Worm (Caenorhabditis elegans) whole organism, L4 larva: ENCODE results near the gene F53A9.6.

Experiments
- F44E2.7 ChIP-seq: fragments of 200-800 bp; sonication (Bioruptor generic); IDR thresholded peaks from 2 replicates; pipeline ENCODE4 v2.1.2; 2022; ENCODE audit warnings: missing genetic modification characterization, missing compliant biosample characterization
- T20F7.1 ChIP-seq: fragments of 200-800 bp; sonication (Bioruptor generic); optimal IDR thresholded peaks from 2 replicates; lab custom pipeline; 2018; ENCODE audit warnings: mild to moderate bottlenecking, missing genetic modification characterization, missing compliant biosample characterization
- T26A8.4 ChIP-seq: fragments of 200-800 bp; sonication (Bioruptor generic); IDR thresholded peaks from 2 replicates; pipeline ENCODE4 v1.3.6; 2022; ENCODE audit warnings: missing genetic modification characterization, missing compliant biosample characterization
- Y75B8A.6 ChIP-seq: fragments of 200-800 bp; sonication (Bioruptor generic); IDR thresholded peaks from 2 replicates; pipeline ENCODE4 v1.3.6; 2022; ENCODE audit warnings: missing genetic modification reagents, missing genetic modification characterization, missing compliant biosample characterization
- aly-2 ChIP-seq: sonication (generic microtip); optimal IDR thresholded peaks from 2 replicates; lab custom pipeline; 2018; ENCODE audit warnings: missing biosample characterization, missing genetic modification characterization
- cey-2 ChIP-seq: sonication (generic microtip); optimal IDR thresholded peaks from 3 replicates; lab custom pipeline; 2017; ENCODE audit warnings: missing genetic modification characterization, mild to moderate bottlenecking, missing compliant biosample characterization, antibody characterized with exemption, borderline replicate concordance; ENCODE audit not compliant: insufficient read depth
- daf-16 ChIP-seq, 3 experiments: sonication (generic microtip); optimal IDR thresholded peaks; 2 replicates each; lab custom pipeline; 2016 to 2017; ENCODE audit warnings: missing genetic modification characterization in 3 of 3, missing genetic modification reagents in 3 of 3, mild to moderate bottlenecking in 2 of 3, missing compliant biosample characterization in 2 of 3, missing biosample characterization in 1 of 3, moderate library complexity in 1 of 3
- daf-19 ChIP-seq: fragments of 200-800 bp; sonication (Bioruptor generic); conservative IDR thresholded peaks from 2 replicates; pipeline ENCODE4 v1.3.6; 2022; ENCODE audit warnings: missing genetic modification characterization, missing compliant biosample characterization
- daf-8 ChIP-seq: fragments of 200-800 bp; sonication (Bioruptor generic); IDR thresholded peaks from 2 replicates; pipeline ENCODE4 v1.3.6; 2022; ENCODE audit warnings: missing genetic modification characterization, missing compliant biosample characterization
- dmd-6 ChIP-seq: fragments of 200-800 bp; sonication (Bioruptor generic); IDR thresholded peaks from 2 replicates; pipeline ENCODE4 v1.3.6; 2022; ENCODE audit warnings: missing genetic modification reagents, missing genetic modification characterization, missing compliant biosample characterization
- duxl-1 ChIP-seq: sonication (generic microtip); optimal IDR thresholded peaks from 2 replicates; lab custom pipeline; 2016; ENCODE audit warnings: mild to moderate bottlenecking, missing genetic modification characterization, moderate library complexity, missing compliant biosample characterization; ENCODE audit not compliant: poor library complexity
- dve-1 ChIP-seq: sonication (generic microtip); optimal IDR thresholded peaks from 2 replicates; lab custom pipeline; 2017; ENCODE audit warnings: antibody characterized with exemption, mild to moderate bottlenecking, missing genetic modification characterization, missing compliant biosample characterization; ENCODE audit not compliant: insufficient read depth
- egl-27 ChIP-seq: sonication (generic microtip); optimal IDR thresholded peaks from 3 replicates; lab custom pipeline; 2017; ENCODE audit warnings: missing biosample characterization, missing genetic modification reagents, missing genetic modification characterization
- fkh-10 ChIP-seq: fragments of 150-350 bp; optimal IDR thresholded peaks from 2 replicates; lab custom pipeline; 2014; ENCODE audit warnings: missing biosample characterization, missing genetic modification reagents, missing genetic modification characterization
- hlh-11 ChIP-seq: fragments of 200-800 bp; sonication (Bioruptor generic); optimal IDR thresholded peaks from 2 replicates; lab custom pipeline; 2018; ENCODE audit warnings: mild to moderate bottlenecking, missing genetic modification characterization, missing compliant biosample characterization
- hlh-30 ChIP-seq: sonication (generic microtip); optimal IDR thresholded peaks from 2 replicates; lab custom pipeline; 2017; ENCODE audit warnings: antibody characterized with exemption, mild to moderate bottlenecking, missing genetic modification characterization, missing compliant biosample characterization; ENCODE audit not compliant: insufficient read depth
- hmg-1.1 ChIP-seq: fragments of 200-800 bp; sonication (Bioruptor generic); IDR thresholded peaks from 2 replicates; pipeline ENCODE4 v1.3.6; 2022; ENCODE audit warnings: missing genetic modification reagents, missing genetic modification characterization, missing compliant biosample characterization
- lim-7 ChIP-seq: fragments of 200-800 bp; sonication (Bioruptor generic); IDR thresholded peaks from 2 replicates; pipeline ENCODE4 v1.3.6; 2022; ENCODE audit warnings: missing genetic modification characterization, missing compliant biosample characterization
- lin-15B ChIP-seq: fragments of 150-350 bp; sonication (generic microtip); optimal IDR thresholded peaks from 3 replicates; lab custom pipeline; 2014; ENCODE audit warnings: missing biosample characterization, missing genetic modification characterization
- lin-39 ChIP-seq: fragments of 150-350 bp; optimal IDR thresholded peaks from 2 replicates; lab custom pipeline; 2014; ENCODE audit warnings: missing biosample characterization, missing genetic modification reagents, missing genetic modification characterization
- mdt-29 ChIP-seq: fragments of 200-800 bp; sonication (Bioruptor generic); IDR thresholded peaks from 2 replicates; pipeline ENCODE4 v1.3.6; 2022; ENCODE audit warnings: missing genetic modification reagents, missing genetic modification characterization, missing compliant biosample characterization
- mep-1 ChIP-seq: fragments of 150-350 bp; sonication (generic microtip); optimal IDR thresholded peaks from 3 replicates; lab custom pipeline; 2014; ENCODE audit warnings: missing biosample characterization, missing genetic modification characterization
- mes-2 ChIP-seq: sonication (generic microtip); optimal IDR thresholded peaks from 2 replicates; lab custom pipeline; 2016; ENCODE audit warnings: missing genotype, mild to moderate bottlenecking, missing genetic modification characterization, missing compliant biosample characterization; ENCODE audit not compliant: poor library complexity, severe bottlenecking
- nhr-11 ChIP-seq: fragments of 150-350 bp; optimal IDR thresholded peaks from 2 replicates; lab custom pipeline; 2014; ENCODE audit warnings: missing biosample characterization, missing genetic modification characterization
- nhr-6 ChIP-seq: fragments of 150-350 bp; optimal IDR thresholded peaks from 2 replicates; lab custom pipeline; 2014; ENCODE audit warnings: missing biosample characterization, missing genetic modification characterization
- pqm-1 ChIP-seq: sonication (generic microtip); optimal IDR thresholded peaks from 2 replicates; lab custom pipeline; 2017; ENCODE audit warnings: missing biosample characterization, missing genetic modification characterization
- skn-1 ChIP-seq: fragments of 150-350 bp; optimal IDR thresholded peaks from 2 replicates; lab custom pipeline; 2014; ENCODE audit warnings: missing biosample characterization, missing genetic modification characterization
- snpc-1.2 ChIP-seq: fragments of 200-800 bp; sonication (Bioruptor generic); IDR thresholded peaks from 2 replicates; pipeline ENCODE4 v1.3.6; 2022; ENCODE audit warnings: missing genetic modification reagents, missing genetic modification characterization, missing compliant biosample characterization
- snpc-4 ChIP-seq: fragments of 150-350 bp; optimal IDR thresholded peaks from 2 replicates; lab custom pipeline; 2014; ENCODE audit warnings: missing biosample characterization, missing genetic modification characterization
- spr-1 ChIP-seq: sonication (generic microtip); optimal IDR thresholded peaks from 2 replicates; lab custom pipeline; 2016; ENCODE audit warnings: mild to moderate bottlenecking, missing genetic modification characterization, missing compliant biosample characterization
- spr-3 ChIP-seq: fragments of 200-800 bp; sonication (Bioruptor generic); optimal IDR thresholded peaks from 2 replicates; lab custom pipeline; 2018; ENCODE audit warnings: mild to moderate bottlenecking, missing genetic modification characterization, missing compliant biosample characterization
- unc-62 ChIP-seq, 3 experiments: fragments of 150-350 bp in 1 of 3; sonication (generic microtip); optimal IDR thresholded peaks in 2 of 3; peaks in 1 of 3; 1 replicate in 1 of 3; 2 replicates in 2 of 3; lab custom pipeline; 2014 to 2017; ENCODE audit warnings: missing biosample characterization in 3 of 3, missing genetic modification characterization in 3 of 3, missing genetic modification reagents in 3 of 3, missing genotype in 1 of 3
- vab-7 ChIP-seq: fragments of 200-800 bp; sonication (Bioruptor generic); IDR thresholded peaks from 2 replicates; pipeline ENCODE4 v1.3.6; 2022; ENCODE audit warnings: missing genetic modification reagents, missing genetic modification characterization, missing compliant biosample characterization
- zag-1 ChIP-seq: fragments of 150-350 bp; optimal IDR thresholded peaks from 2 replicates; lab custom pipeline; 2014; ENCODE audit warnings: missing biosample characterization, missing genetic modification characterization
- ztf-11 ChIP-seq: fragments of 150-350 bp; optimal IDR thresholded peaks from 2 replicates; lab custom pipeline; 2014; ENCODE audit warnings: missing biosample characterization, missing genetic modification characterization

The F53A9.6 gene

DNA sequence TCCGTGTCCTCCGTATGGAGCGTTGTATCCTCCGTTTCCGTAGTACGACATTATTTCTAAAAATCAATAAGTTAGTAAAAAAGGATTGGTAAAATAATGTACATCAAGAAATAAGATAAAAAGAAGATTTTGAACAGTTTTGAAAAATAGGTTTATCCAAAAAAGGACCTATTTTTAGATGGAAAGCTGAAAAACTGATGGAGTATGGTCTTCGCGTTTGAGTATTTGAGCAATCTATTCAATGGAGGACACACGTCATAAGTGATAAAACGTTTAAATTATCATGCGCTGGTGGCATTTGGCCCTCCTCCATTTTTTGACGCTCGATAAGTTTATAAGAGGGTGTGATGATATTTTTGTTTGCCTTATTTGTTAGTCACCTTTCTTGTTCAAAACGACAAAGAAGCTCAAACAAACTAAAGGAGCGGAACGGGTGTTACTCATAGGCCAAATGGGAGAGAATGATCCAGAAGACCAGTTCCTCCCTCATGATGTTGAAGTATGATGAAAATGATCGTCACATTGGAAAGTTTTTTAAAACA, at the start of gene F53A9.6:
Gene F53A9.6, minus strand, starts transcription at position 51 of the 542 bp plus-strand sequence.
- TF ChIP-seq nhr-11 = no peak
- no peak for TF ChIP-seq snpc-1.2
- peak; percentile 63 for TF ChIP-seq hlh-30 (tag; lab: Kevin White, UChicago)
- TF ChIP-seq dve-1 (tag; lab: Kevin White, UChicago) = peak; percentile 79
- TF ChIP-seq mep-1 (tag; lab: Kevin White, UChicago) = peak; percentile 33
- TF ChIP-seq daf-16 (GFP tag; optimal IDR thresholded peaks at IDR 0.05; lab: Kevin White, UChicago) = no peak
- peak; percentile 47 for TF ChIP-seq daf-16 (tag; optimal IDR thresholded peaks at IDR 0.05; lab: Kevin White, UChicago)
- peak; percentile 45; the same call in 1 of the 2 replicates for TF ChIP-seq dmd-6 (GFP tag; lab: Robert Waterston, UW)
- TF ChIP-seq hmg-1.1 = no peak
- TF ChIP-seq pqm-1 (tag; lab: Kevin White, UChicago) = peak; percentile 23
- TF ChIP-seq F44E2.7 (GFP tag; lab: Robert Waterston, UW) = no peak
- no peak for TF ChIP-seq zag-1
- TF ChIP-seq nhr-6 (tag; lab: Kevin White, UChicago) = peak; percentile 86
- no peak for TF ChIP-seq spr-3 (GFP tag; lab: Kevin White, UChicago)
- no peak for TF ChIP-seq ztf-11 (tag; lab: Kevin White, UChicago)
- TF ChIP-seq snpc-4 = no peak
- TF ChIP-seq fkh-10 = no peak
- peak; percentile 40 for TF ChIP-seq hlh-11
- TF ChIP-seq mes-2 (tag; lab: Kevin White, UChicago) = peak; percentile 21
- TF ChIP-seq daf-19 (GFP tag; lab: Robert Waterston, UW) = no peak
- TF ChIP-seq lin-15B (tag; lab: Kevin White, UChicago) = no peak
- TF ChIP-seq unc-62 (GFP tag; optimal IDR thresholded peaks at IDR 0.05 in 1 of 2; lab: Kevin White, UChicago) = peak in 1 of 2 experiments; percentile 78
- TF ChIP-seq unc-62 (tag; optimal IDR thresholded peaks at IDR 0.05; lab: Kevin White, UChicago) = no peak
- TF ChIP-seq Y75B8A.6 (GFP tag; lab: Robert Waterston, UW) = no peak
- TF ChIP-seq aly-2 (tag; lab: Kevin White, UChicago) = no peak
- no peak for TF ChIP-seq T20F7.1 (GFP tag; lab: Kevin White, UChicago)
- TF ChIP-seq T26A8.4 (GFP tag; lab: Robert Waterston, UW) = no peak
- TF ChIP-seq duxl-1 (tag; lab: Kevin White, UChicago) = no peak
- no peak for TF ChIP-seq lin-39 (tag; lab: Kevin White, UChicago)
- no peak for TF ChIP-seq egl-27
- TF ChIP-seq lim-7 = no peak
- TF ChIP-seq daf-8 (GFP tag; lab: Robert Waterston, UW) = no peak
- TF ChIP-seq skn-1 (tag; lab: Kevin White, UChicago) = no peak

DNA sequence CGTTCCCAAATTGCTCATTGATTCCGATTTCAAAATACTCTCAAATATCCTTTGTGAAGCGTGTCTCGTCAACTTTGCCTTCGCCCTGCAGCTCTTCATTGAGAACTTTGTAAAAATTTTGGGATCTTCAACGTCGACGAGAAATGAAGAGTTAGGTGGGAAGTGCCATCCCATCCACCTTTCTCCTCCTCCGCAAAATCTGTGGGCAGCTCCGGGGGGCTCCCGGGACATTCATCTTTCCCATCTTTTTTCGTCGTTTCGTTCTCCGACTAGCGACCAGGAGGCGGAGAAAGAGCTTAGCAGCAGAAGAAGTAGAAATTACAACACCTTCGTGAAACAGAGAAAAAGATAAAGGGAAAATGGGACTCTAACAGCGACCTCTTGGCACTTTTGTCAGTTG, 49.3 kb upstream of the F53A9.6 start:
- TF ChIP-seq hlh-11 (peak; percentile 3), cey-2 (no peak), vab-7 (GFP tag; lab: Robert Waterston, UW) (no peak), spr-1 (tag; lab: Kevin White, UChicago) (no peak), mdt-29 (GFP tag; lab: Robert Waterston, UW) (no peak), nhr-11 (peak; percentile 4)

DNA sequence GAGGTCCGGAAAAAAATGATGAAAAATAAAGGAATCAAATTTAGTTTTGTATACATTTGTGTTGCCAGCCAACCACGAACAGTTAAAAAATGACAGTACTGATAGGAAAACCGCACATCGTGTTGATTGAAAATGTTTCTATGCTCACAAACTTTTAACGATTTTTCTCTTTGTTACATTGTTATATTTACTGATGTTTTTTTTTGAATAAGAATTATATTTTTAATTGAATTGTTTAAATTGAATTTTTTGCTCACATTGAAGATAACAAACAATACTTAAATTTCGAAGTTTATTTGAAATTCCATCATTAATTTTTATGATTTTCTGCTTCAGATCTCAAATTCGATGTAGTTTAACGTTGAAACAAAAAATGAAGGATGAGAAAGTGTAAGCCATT, 47.9 kb upstream of the F53A9.6 start, which contains the start of gene M02D8.5:
Gene M02D8.5, minus strand, starts transcription at position 101 of the 400 bp plus-strand sequence.
- TF ChIP-seq F44E2.7 (GFP tag; lab: Robert Waterston, UW) (no peak), ztf-11 (tag; lab: Kevin White, UChicago) (no peak), daf-16 (GFP tag; optimal IDR thresholded peaks at IDR 0.05; lab: Kevin White, UChicago) (no peak), daf-16 (tag; optimal IDR thresholded peaks at IDR 0.05; lab: Kevin White, UChicago) (peak; percentile 11)
